Worm (Caenorhabditis elegans) whole organism, L2 larva: ENCODE measurements around the gene K06H7.8.

ENCODE experiments used
- C34F6.9 ChIP-seq: fragments of 150-350 bp; optimal IDR thresholded peaks from 2 replicates; lab custom pipeline; 2014; ENCODE audit warnings: missing biosample characterization, missing genetic modification characterization
- F13H6.1 ChIP-seq: sonication (generic microtip); optimal IDR thresholded peaks from 2 replicates; lab custom pipeline; 2016; ENCODE audit warnings: missing genetic modification characterization, missing compliant biosample characterization
- R02D3.7 ChIP-seq: fragments of 150-350 bp; optimal IDR thresholded peaks from 2 replicates; lab custom pipeline; 2014; ENCODE audit warnings: missing biosample characterization, missing genetic modification characterization
- Y55F3AM.14 ChIP-seq: fragments of 200-800 bp; sonication (Bioruptor generic); optimal IDR thresholded peaks from 2 replicates; lab custom pipeline; 2018; ENCODE audit warnings: mild to moderate bottlenecking, missing genetic modification characterization, missing compliant biosample characterization
- ZK546.5 ChIP-seq: sonication (generic microtip); optimal IDR thresholded peaks from 2 replicates; lab custom pipeline; 2017; ENCODE audit warnings: missing biosample characterization, missing genetic modification characterization
- alr-1 ChIP-seq: fragments of 150-350 bp; optimal IDR thresholded peaks from 2 replicates; lab custom pipeline; 2014; ENCODE audit warnings: missing biosample characterization, missing genetic modification characterization
- aly-2 ChIP-seq: fragments of 150-350 bp; optimal IDR thresholded peaks from 2 replicates; lab custom pipeline; 2014; ENCODE audit warnings: missing biosample characterization, missing genetic modification characterization
- ama-1 ChIP-seq: fragments of 150-350 bp; optimal IDR thresholded peaks from 2 replicates; lab custom pipeline; 2018; ENCODE audit warnings: inconsistent platforms
- blmp-1 ChIP-seq: sonication (generic microtip); optimal IDR thresholded peaks from 2 replicates; lab custom pipeline; 2017; ENCODE audit warnings: missing genetic modification characterization, mild to moderate bottlenecking, missing compliant biosample characterization, antibody characterized with exemption, moderate library complexity; ENCODE audit not compliant: insufficient read depth
- ceh-16 ChIP-seq: fragments of 150-350 bp; optimal IDR thresholded peaks from 2 replicates; lab custom pipeline; 2014; ENCODE audit warnings: missing biosample characterization, missing genetic modification characterization
- ceh-82 ChIP-seq: fragments of 150-350 bp; optimal IDR thresholded peaks from 2 replicates; lab custom pipeline; 2014; ENCODE audit warnings: missing biosample characterization, missing genetic modification characterization
- crh-2 ChIP-seq: sonication (generic microtip); optimal IDR thresholded peaks from 2 replicates; lab custom pipeline; 2017; ENCODE audit warnings: missing biosample characterization, missing genetic modification characterization
- dmd-4 ChIP-seq: sonication (generic microtip); optimal IDR thresholded peaks from 2 replicates; lab custom pipeline; 2017; ENCODE audit warnings: missing biosample characterization, missing genetic modification characterization
- egl-27 ChIP-seq: sonication (generic microtip); optimal IDR thresholded peaks from 3 replicates; lab custom pipeline; 2017; ENCODE audit warnings: missing biosample characterization, missing genetic modification reagents, missing genetic modification characterization
- elt-1 ChIP-seq: fragments of 150-350 bp; optimal IDR thresholded peaks from 2 replicates; lab custom pipeline; 2014; ENCODE audit warnings: missing biosample characterization, missing genetic modification characterization
- elt-3 ChIP-seq: sonication (generic microtip); optimal IDR thresholded peaks from 2 replicates; lab custom pipeline; 2017; ENCODE audit warnings: missing biosample characterization, missing genetic modification characterization
- fos-1 ChIP-seq: fragments of 150-350 bp; optimal IDR thresholded peaks from 2 replicates; lab custom pipeline; 2014; ENCODE audit warnings: missing biosample characterization, missing genetic modification characterization
- gmeb-1 ChIP-seq: fragments of 150-350 bp; optimal IDR thresholded peaks from 2 replicates; lab custom pipeline; 2014; ENCODE audit warnings: missing biosample characterization, missing genetic modification characterization
- lin-11 ChIP-seq: fragments of 150-350 bp; sonication (generic microtip); optimal IDR thresholded peaks from 2 replicates; lab custom pipeline; 2014; ENCODE audit warnings: missing biosample characterization, missing genetic modification characterization, inconsistent platforms, mixed read lengths
- lin-13 ChIP-seq: fragments of 150-350 bp; optimal IDR thresholded peaks from 2 replicates; lab custom pipeline; 2014; ENCODE audit warnings: missing biosample characterization, missing genetic modification reagents, missing genetic modification characterization
- lin-39 ChIP-seq: fragments of 150-350 bp; optimal IDR thresholded peaks from 2 replicates; lab custom pipeline; 2014; ENCODE audit warnings: missing biosample characterization, missing genetic modification reagents, missing genetic modification characterization
- lsy-2 ChIP-seq, 2 experiments: fragments of 150-350 bp in 1 of 2; sonication (generic microtip) in 1 of 2; optimal IDR thresholded peaks; 2 replicates each; lab custom pipeline; 2014 to 2017; ENCODE audit warnings: missing biosample characterization in 2 of 2, missing genetic modification characterization in 2 of 2
- mab-5 ChIP-seq: fragments of 150-350 bp; optimal IDR thresholded peaks from 2 replicates; lab custom pipeline; 2014; ENCODE audit warnings: missing biosample characterization, missing genetic modification characterization
- mbf-1 ChIP-seq: sonication (generic microtip); optimal IDR thresholded peaks from 2 replicates; lab custom pipeline; 2017; ENCODE audit warnings: missing biosample characterization, missing genetic modification characterization
- mdl-1 ChIP-seq, 2 experiments: fragments of 150-350 bp in 1 of 2; sonication (generic microtip) in 1 of 2; optimal IDR thresholded peaks; 2 replicates each; lab custom pipeline; 2017; ENCODE audit warnings: missing biosample characterization in 2 of 2, missing genetic modification characterization in 2 of 2
- nhr-10 ChIP-seq: sonication (generic microtip); optimal IDR thresholded peaks from 2 replicates; lab custom pipeline; 2017; ENCODE audit warnings: missing biosample characterization, missing genetic modification characterization
- nhr-11 ChIP-seq: fragments of 150-350 bp; optimal IDR thresholded peaks from 2 replicates; lab custom pipeline; 2014; ENCODE audit warnings: missing biosample characterization, missing genetic modification characterization
- nhr-12 ChIP-seq: fragments of 150-350 bp; optimal IDR thresholded peaks from 2 replicates; lab custom pipeline; 2014; ENCODE audit warnings: missing biosample characterization, missing genetic modification characterization
- nhr-129 ChIP-seq: fragments of 150-350 bp; optimal IDR thresholded peaks from 2 replicates; lab custom pipeline; 2014; ENCODE audit warnings: missing biosample characterization, missing genetic modification characterization
- nhr-21 ChIP-seq: fragments of 150-350 bp; optimal IDR thresholded peaks from 2 replicates; lab custom pipeline; 2014; ENCODE audit warnings: missing biosample characterization, missing genetic modification characterization
- nhr-23 ChIP-seq: fragments of 150-350 bp; optimal IDR thresholded peaks from 2 replicates; lab custom pipeline; 2014; ENCODE audit warnings: missing biosample characterization, missing genetic modification reagents, missing genetic modification characterization
- nhr-237 ChIP-seq: fragments of 150-350 bp; optimal IDR thresholded peaks from 2 replicates; lab custom pipeline; 2014; ENCODE audit warnings: missing biosample characterization, missing genetic modification characterization
- nhr-25 ChIP-seq: fragments of 150-350 bp; sonication (generic microtip); optimal IDR thresholded peaks from 3 replicates; lab custom pipeline; 2014; ENCODE audit warnings: missing biosample characterization, missing genetic modification characterization
- nhr-6 ChIP-seq: fragments of 150-350 bp; optimal IDR thresholded peaks from 2 replicates; lab custom pipeline; 2014; ENCODE audit warnings: missing biosample characterization, missing genetic modification characterization
- nhr-77 ChIP-seq: fragments of 150-350 bp; optimal IDR thresholded peaks from 2 replicates; lab custom pipeline; 2014; ENCODE audit warnings: missing biosample characterization, missing genetic modification characterization
- peb-1 ChIP-seq: fragments of 150-350 bp; optimal IDR thresholded peaks from 2 replicates; lab custom pipeline; 2014; ENCODE audit warnings: missing biosample characterization, missing genetic modification characterization
- sem-4 ChIP-seq: fragments of 150-350 bp; optimal IDR thresholded peaks from 2 replicates; lab custom pipeline; 2014; ENCODE audit warnings: missing biosample characterization, missing genetic modification reagents, missing genetic modification characterization
- skn-1 ChIP-seq: sonication (generic microtip); optimal IDR thresholded peaks from 2 replicates; lab custom pipeline; 2017; ENCODE audit warnings: missing biosample characterization, missing genetic modification characterization
- sma-3 ChIP-seq: sonication (generic microtip); optimal IDR thresholded peaks from 2 replicates; lab custom pipeline; 2016; ENCODE audit warnings: missing genetic modification reagents, missing genetic modification characterization, missing compliant biosample characterization
- sma-9 ChIP-seq, 2 experiments: fragments of 150-350 bp in 1 of 2; sonication (generic microtip) in 1 of 2; optimal IDR thresholded peaks; 2 replicates each; lab custom pipeline; 2014 to 2016; ENCODE audit warnings: missing genetic modification characterization in 2 of 2, mild to moderate bottlenecking in 1 of 2, missing biosample characterization in 1 of 2, missing compliant biosample characterization in 1 of 2, missing genetic modification reagents in 1 of 2, moderate library complexity in 1 of 2
- snpc-4 ChIP-seq: fragments of 150-350 bp; optimal IDR thresholded peaks from 2 replicates; lab custom pipeline; 2014; ENCODE audit warnings: missing biosample characterization, missing genetic modification characterization
- unc-39 ChIP-seq: fragments of 150-350 bp; optimal IDR thresholded peaks from 2 replicates; lab custom pipeline; 2014; ENCODE audit warnings: missing biosample characterization, missing genetic modification characterization
- unc-55 ChIP-seq: fragments of 150-350 bp; sonication (generic microtip); optimal IDR thresholded peaks from 3 replicates; lab custom pipeline; 2014; ENCODE audit warnings: missing biosample characterization, missing genetic modification reagents, missing genetic modification characterization
- unc-62 ChIP-seq: fragments of 150-350 bp; optimal IDR thresholded peaks from 2 replicates; lab custom pipeline; 2014; ENCODE audit warnings: missing biosample characterization, missing genetic modification reagents, missing genetic modification characterization
- zag-1 ChIP-seq: fragments of 150-350 bp; optimal IDR thresholded peaks from 2 replicates; lab custom pipeline; 2014; ENCODE audit warnings: missing biosample characterization, missing genetic modification characterization
- ztf-1 ChIP-seq: fragments of 200-800 bp; sonication (Bioruptor generic); conservative IDR thresholded peaks from 2 replicates; pipeline ENCODE4 v1.3.6; 2022; ENCODE audit warnings: missing genetic modification characterization, missing compliant biosample characterization
- ztf-11 ChIP-seq: sonication (generic microtip); optimal IDR thresholded peaks from 2 replicates; lab custom pipeline; 2017; ENCODE audit warnings: missing biosample characterization, missing genetic modification characterization
- ztf-4 ChIP-seq: fragments of 150-350 bp; optimal IDR thresholded peaks from 2 replicates; lab custom pipeline; 2014; ENCODE audit warnings: missing biosample characterization, missing genetic modification characterization

The K06H7.8 gene

ce11 chrIII:8098116-8098515 lies at the start of gene K06H7.8:
K06H7.8 (minus strand) TSS chrIII:8098216.
- TF ChIP-seq nhr-12 (tag; lab: Kevin White, UChicago) = no peak
- no peak for TF ChIP-seq ztf-1 (GFP tag; lab: Robert Waterston, UW)
- TF ChIP-seq blmp-1 (tag; lab: Kevin White, UChicago) = no peak
- TF ChIP-seq ceh-82 = no peak
- no peak for TF ChIP-seq nhr-6 (tag; lab: Kevin White, UChicago)
- no peak for TF ChIP-seq crh-2
- no peak for TF ChIP-seq lin-13 (GFP tag; lab: Kevin White, UChicago)
- TF ChIP-seq lsy-2 (tag; optimal IDR thresholded peaks at IDR 0.05; lab: Kevin White, UChicago) = no peak
- no peak for TF ChIP-seq dmd-4 (tag; lab: Kevin White, UChicago)
- TF ChIP-seq skn-1 = no peak
- no peak for TF ChIP-seq snpc-4 (tag; lab: Kevin White, UChicago)

- TF ChIP-seq egl-27 (tag; lab: Kevin White, UChicago) = no peak
- peak; percentile 46 for TF ChIP-seq unc-55 (GFP tag; lab: Kevin White, UChicago)
Observed at ce11 chrIII:8145971-8146370, 48.0 kb upstream of the K06H7.8 start.

ce11 chrIII:8144574-8145065 lies 46.6 kb upstream of the K06H7.8 start, which contains the start of the genes C14B9.8 and mrpl-18:
C14B9.8 (minus strand) TSS chrIII:8144629.
mrpl-18 (plus strand) TSS chrIII:8145015.
- no peak for TF ChIP-seq nhr-12 (tag; lab: Kevin White, UChicago)
- TF ChIP-seq mdl-1 (tag; optimal IDR thresholded peaks at IDR 0.05; lab: Kevin White, UChicago) = no peak
- no peak for TF ChIP-seq skn-1
- peak; percentile 64 for TF ChIP-seq sma-3 (GFP tag; lab: Kevin White, UChicago)
- TF ChIP-seq nhr-11 (tag; lab: Kevin White, UChicago) = no peak
- no peak for TF ChIP-seq mab-5 (tag; lab: Kevin White, UChicago)
- no peak for TF ChIP-seq nhr-23 (tag; lab: Kevin White, UChicago)
- peak; percentile 75 for TF ChIP-seq gmeb-1 (tag; lab: Kevin White, UChicago)
- peak; percentile 72 for TF ChIP-seq sma-9 (GFP tag; optimal IDR thresholded peaks at IDR 0.05; lab: Kevin White, UChicago)
- TF ChIP-seq sma-9 (tag; optimal IDR thresholded peaks at IDR 0.05; lab: Kevin White, UChicago) = no peak
- TF ChIP-seq blmp-1 (tag; lab: Kevin White, UChicago) = no peak
- TF ChIP-seq nhr-21 (tag; lab: Kevin White, UChicago) = peak; percentile 15
- TF ChIP-seq nhr-25 (tag; lab: Kevin White, UChicago) = no peak
- no peak for TF ChIP-seq aly-2
- TF ChIP-seq peb-1 (tag; lab: Kevin White, UChicago) = no peak
- no peak for TF ChIP-seq ceh-16 (tag; lab: Kevin White, UChicago)
- TF ChIP-seq nhr-237 (tag; lab: Kevin White, UChicago) = no peak
- TF ChIP-seq unc-62 (GFP tag; lab: Kevin White, UChicago) = no peak
- TF ChIP-seq crh-2 = peak; percentile 47
- no peak for TF ChIP-seq ZK546.5 (tag; lab: Kevin White, UChicago)
- peak; percentile 71 for TF ChIP-seq unc-55 (GFP tag; lab: Kevin White, UChicago)
- no peak for TF ChIP-seq alr-1 (tag; lab: Kevin White, UChicago)
- TF ChIP-seq zag-1 (tag; lab: Kevin White, UChicago) = no peak
- TF ChIP-seq nhr-10 (tag; lab: Kevin White, UChicago) = no peak
- TF ChIP-seq ztf-4 (tag; lab: Kevin White, UChicago) = no peak
- TF ChIP-seq egl-27 (tag; lab: Kevin White, UChicago) = no peak
- TF ChIP-seq nhr-129 (tag; lab: Kevin White, UChicago) = no peak
- TF ChIP-seq ceh-82 = no peak
- TF ChIP-seq elt-3 = no peak
- TF ChIP-seq snpc-4 (tag; lab: Kevin White, UChicago) = no peak
- no peak for TF ChIP-seq R02D3.7 (tag; lab: Kevin White, UChicago)
- no peak for TF ChIP-seq elt-1 (tag; lab: Kevin White, UChicago)
- TF ChIP-seq lin-13 (GFP tag; lab: Kevin White, UChicago) = peak; percentile 50
- TF ChIP-seq lin-39 (tag; lab: Kevin White, UChicago) = no peak
- TF ChIP-seq nhr-6 (tag; lab: Kevin White, UChicago) = no peak
- TF ChIP-seq sem-4 (tag; lab: Kevin White, UChicago) = no peak
- no peak for TF ChIP-seq nhr-77
- TF ChIP-seq C34F6.9 (tag; lab: Kevin White, UChicago) = peak; percentile 69
- no peak for TF ChIP-seq ama-1 (lab: Kevin White, UChicago)
- TF ChIP-seq unc-39 (tag; lab: Kevin White, UChicago) = no peak
- peak; percentile 54 for TF ChIP-seq F13H6.1
- no peak for TF ChIP-seq lin-11 (tag; lab: Kevin White, UChicago)
- no peak for TF ChIP-seq ztf-1 (GFP tag; lab: Robert Waterston, UW)
- no peak for TF ChIP-seq dmd-4 (tag; lab: Kevin White, UChicago)
- TF ChIP-seq Y55F3AM.14 (GFP tag; lab: Kevin White, UChicago) = no peak
- TF ChIP-seq ztf-11 (tag; lab: Kevin White, UChicago) = no peak
- no peak for TF ChIP-seq mbf-1
- peak; percentile 14 for TF ChIP-seq fos-1 (tag; lab: Kevin White, UChicago)
- TF ChIP-seq lsy-2 (tag; optimal IDR thresholded peaks at IDR 0.05; lab: Kevin White, UChicago) = peak; percentile 61 to 87
